Worm (Caenorhabditis elegans): ENCODE measurements around the gene grp-1.

Gene grp-1

ce11 chrIII:8045734-8046133 lies 39.8 kb upstream of the grp-1 start, which contains the start of gene K12H4.3:
Gene K12H4.3, plus strand, starts transcription at chrIII:8046034.
- TF ChIP-seq xbp-1 (tag; optimal IDR thresholded peaks at IDR 0.05) (no peak), sox-4 (tag; optimal IDR thresholded peaks at IDR 0.05) (no peak), mef-2 (tag; optimal IDR thresholded peaks at IDR 0.05) (no peak), aha-1 (tag; optimal IDR thresholded peaks at IDR 0.05) (no peak), Y116A8C.19 (tag; optimal IDR thresholded peaks at IDR 0.05; ENCODE audit: borderline replicate concordance) (no peak), ceh-8 (GFP tag; optimal IDR thresholded peaks at IDR 0.05) (no peak), zip-4 (GFP tag; optimal IDR thresholded peaks at IDR 0.05) (no peak), ama-1 (optimal IDR thresholded peaks at IDR 0.05) (no peak), vab-15 (tag; optimal IDR thresholded peaks at IDR 0.05) (no peak), nhr-19 (GFP tag; conservative IDR thresholded peaks at IDR 0.05) (no peak), C16A3.4 (tag; optimal IDR thresholded peaks at IDR 0.05) (no peak), lir-3 (tag; optimal IDR thresholded peaks at IDR 0.05; ENCODE audit: poor library complexity) (no peak), C34B4.2 (tag; optimal IDR thresholded peaks at IDR 0.05) (no peak), mdl-1 (tag; optimal IDR thresholded peaks at IDR 0.05) (no peak), lin-39 (tag; optimal IDR thresholded peaks at IDR 0.05) (no peak), jun-1 (tag; optimal IDR thresholded peaks at IDR 0.05) (no peak)

- TF ChIP-seq nhr-71 (tag; optimal IDR thresholded peaks at IDR 0.05) (no peak), sptf-1 (tag; optimal IDR thresholded peaks at IDR 0.05) (no peak), efl-1 (optimal IDR thresholded peaks at IDR 0.05) (no peak), efl-1 (GFP tag; optimal IDR thresholded peaks at IDR 0.05 in 1 of 2) (peak in 1 of 2 experiments; percentile 12), ztf-4 (tag; optimal IDR thresholded peaks at IDR 0.05) (no peak), fkh-8 (tag; optimal IDR thresholded peaks at IDR 0.05) (no peak)
Observed at ce11 chrIII:8047412-8047811, 38.1 kb upstream of the grp-1 start, which contains the start of gene K12H4.2. Gene K12H4.2, plus strand, starts transcription at chrIII:8047712.

DNA sequence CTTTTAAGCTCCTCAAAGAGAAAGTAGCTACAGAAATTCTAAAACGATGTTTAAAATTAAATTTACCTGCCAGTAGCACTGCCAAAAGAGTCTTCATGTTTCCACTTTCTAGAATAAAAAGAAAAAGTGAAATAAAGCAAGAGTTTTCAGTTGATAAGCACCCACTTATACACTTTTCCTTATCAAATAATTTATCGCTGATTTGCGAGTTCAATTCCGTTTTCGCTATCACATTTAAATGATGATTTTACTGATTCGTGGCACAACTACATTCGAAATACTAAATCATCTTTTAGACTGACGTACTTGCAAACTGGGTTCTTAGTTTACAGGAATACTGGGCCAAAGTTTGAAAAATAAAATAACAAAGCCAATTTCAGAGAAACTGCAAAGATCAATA lies 34.6 kb upstream of the grp-1 start, which contains the start of gene K12H4.7:
TSS of gene K12H4.7 (minus strand) at position 138 of the 400 bp plus-strand sequence.
- no peak for TF ChIP-seq nhr-77 (tag; optimal IDR thresholded peaks at IDR 0.05)
- TF ChIP-seq pqm-1 (tag; optimal IDR thresholded peaks at IDR 0.05): peak; percentile 74
- TF ChIP-seq unc-30 (tag; optimal IDR thresholded peaks at IDR 0.05): no peak
- no peak for TF ChIP-seq nhr-84 (tag; optimal IDR thresholded peaks at IDR 0.05)
- peak; percentile 74 for TF ChIP-seq elt-2 (tag; optimal IDR thresholded peaks at IDR 0.05)
- peak; percentile 51 for TF ChIP-seq tlp-1 (tag; optimal IDR thresholded peaks at IDR 0.05)
- no peak for TF ChIP-seq unc-62 (GFP tag; optimal IDR thresholded peaks at IDR 0.05)
- TF ChIP-seq efl-1 (optimal IDR thresholded peaks at IDR 0.05): no peak
- peak in 1 of 2 experiments; percentile 61 for TF ChIP-seq efl-1 (GFP tag; optimal IDR thresholded peaks at IDR 0.05 in 1 of 2)

ce11 chrIII:8051838-8052237 lies 33.7 kb upstream of the grp-1 start:
- TF ChIP-seq ztf-11 (tag; optimal IDR thresholded peaks at IDR 0.05) (no peak), mdl-1 (tag; optimal IDR thresholded peaks at IDR 0.05) (no peak), lin-13 (GFP tag; optimal IDR thresholded peaks at IDR 0.05) (no peak), unc-62 (GFP tag; optimal IDR thresholded peaks at IDR 0.05) (no peak), pax-3 (tag; optimal IDR thresholded peaks at IDR 0.05) (no peak), zip-4 (GFP tag; optimal IDR thresholded peaks at IDR 0.05) (no peak), C16A3.4 (tag; optimal IDR thresholded peaks at IDR 0.05) (no peak), mep-1 (tag; optimal IDR thresholded peaks at IDR 0.05) (no peak), C34B4.2 (tag; optimal IDR thresholded peaks at IDR 0.05) (no peak), dpl-1 (GFP tag; optimal IDR thresholded peaks at IDR 0.05) (no peak), vab-15 (tag; optimal IDR thresholded peaks at IDR 0.05) (no peak), sup-37 (GFP tag; optimal IDR thresholded peaks at IDR 0.05) (no peak), lin-14 (GFP tag; optimal IDR thresholded peaks at IDR 0.05) (no peak), lsy-2 (tag; optimal IDR thresholded peaks at IDR 0.05) (no peak), ceh-8 (GFP tag; optimal IDR thresholded peaks at IDR 0.05) (no peak), nhr-71 (tag; optimal IDR thresholded peaks at IDR 0.05) (no peak), tbx-2 (tag; optimal IDR thresholded peaks at IDR 0.05) (no peak)

All from whole organism, L1 larva.